Worm (Caenorhabditis elegans): Measurements from ENCODE around the gene C10G8.4.

ce11 chrV:5314104-5314503 is 2.4 kb downstream of the C10G8.4 start, which contains the start of gene C10G8.2:
- TF ChIP-seq ztf-11 (tag; optimal IDR thresholded peaks at IDR 0.05) (no peak), nhr-28 (tag; optimal IDR thresholded peaks at IDR 0.05) (no peak), tbx-8 (GFP tag; optimal IDR thresholded peaks at IDR 0.05) (no peak), elt-1 (tag; optimal IDR thresholded peaks at IDR 0.05; ENCODE audit: borderline replicate concordance, insufficient read depth) (no peak), blmp-1 (tag; optimal IDR thresholded peaks at IDR 0.05) (no peak), nhr-237 (tag; optimal IDR thresholded peaks at IDR 0.05) (no peak), elt-3 (tag; optimal IDR thresholded peaks at IDR 0.05) (no peak), nhr-76 (tag; optimal IDR thresholded peaks at IDR 0.05) (no peak), pha-4 (tag; optimal IDR thresholded peaks at IDR 0.05) (no peak)
